Worm (Caenorhabditis elegans) whole organism, L4 larva: Measurements from ENCODE around the gene nhr-154.

Experiments used
- ZK337.2 ChIP-seq: fragments of 200-800 bp; sonication (Bioruptor generic); IDR thresholded peaks from 2 replicates; pipeline ENCODE4 v1.3.6; 2022; ENCODE audit warnings: missing genetic modification reagents, missing genetic modification characterization, missing compliant biosample characterization
- dpl-1 ChIP-seq: fragments of 150-350 bp; optimal IDR thresholded peaks from 2 replicates; lab custom pipeline; 2014; ENCODE audit warnings: missing biosample characterization, missing genetic modification reagents, missing genetic modification characterization
- hlh-30 ChIP-seq: sonication (generic microtip); optimal IDR thresholded peaks from 2 replicates; lab custom pipeline; 2017; ENCODE audit warnings: antibody characterized with exemption, mild to moderate bottlenecking, missing genetic modification characterization, missing compliant biosample characterization; ENCODE audit not compliant: insufficient read depth
- jun-1 ChIP-seq: fragments of 150-350 bp; optimal IDR thresholded peaks from 2 replicates; lab custom pipeline; 2014; ENCODE audit warnings: missing biosample characterization, missing genetic modification reagents, missing genetic modification characterization
- nhr-6 ChIP-seq: fragments of 150-350 bp; optimal IDR thresholded peaks from 2 replicates; lab custom pipeline; 2014; ENCODE audit warnings: missing biosample characterization, missing genetic modification characterization
- nhr-76 ChIP-seq: fragments of 150-350 bp; optimal IDR thresholded peaks from 2 replicates; lab custom pipeline; 2014; ENCODE audit warnings: missing biosample characterization, missing genetic modification characterization

ce11 chrV:12114693-12115092, 13.6 kb downstream of the nhr-154 start, which contains the start of gene spin-1:
- TF ChIP-seq jun-1 (no peak), hlh-30 (tag; lab: Kevin White, UChicago) (no peak), ZK337.2 (GFP tag; lab: Robert Waterston, UW) (no peak), nhr-6 (tag; lab: Kevin White, UChicago) (no peak), dpl-1 (GFP tag; lab: Kevin White, UChicago) (no peak), nhr-76 (tag; lab: Kevin White, UChicago) (no peak)
